Worm (Caenorhabditis elegans) whole organism, L4 larva: ENCODE measurements around the gene T12A2.3.

ENCODE experiments used
- F26F4.8 ChIP-seq: fragments of 200-800 bp; sonication (Bioruptor generic); conservative IDR thresholded peaks from 2 replicates; pipeline ENCODE4 v1.3.6; 2022; ENCODE audit warnings: missing genetic modification characterization, missing compliant biosample characterization
- F37D6.2 ChIP-seq: sonication (generic microtip); optimal IDR thresholded peaks from 2 replicates; lab custom pipeline; 2016; ENCODE audit warnings: mild to moderate bottlenecking, missing genetic modification characterization, missing compliant biosample characterization
- F49E8.2 ChIP-seq: sonication (generic microtip); optimal IDR thresholded peaks from 2 replicates; lab custom pipeline; 2016; ENCODE audit warnings: missing compliant biosample characterization, mild to moderate bottlenecking, missing genetic modification characterization, borderline replicate concordance
- R02D3.7 ChIP-seq: fragments of 150-350 bp; sonication (generic microtip); optimal IDR thresholded peaks from 3 replicates; lab custom pipeline; 2014; ENCODE audit warnings: missing biosample characterization, missing genetic modification characterization
- Y105C5A.15 ChIP-seq: fragments of 200-800 bp; sonication (Bioruptor generic); IDR thresholded peaks from 2 replicates; pipeline ENCODE4 v1.3.6; 2022; ENCODE audit warnings: missing genetic modification characterization, missing compliant biosample characterization
- Y48G9A.11 ChIP-seq: fragments of 200-800 bp; sonication (Bioruptor generic); IDR thresholded peaks from 2 replicates; pipeline ENCODE4 v1.3.6; 2022; ENCODE audit warnings: missing genetic modification reagents, missing genetic modification characterization, missing compliant biosample characterization
- Y5F2A.4 ChIP-seq: fragments of 200-800 bp; sonication (Bioruptor generic); optimal IDR thresholded peaks from 2 replicates; lab custom pipeline; 2018; ENCODE audit warnings: mild to moderate bottlenecking, missing genetic modification characterization, missing compliant biosample characterization
- aha-1 ChIP-seq: fragments of 150-350 bp; peaks from one replicate; lab custom pipeline; 2014; ENCODE audit warnings: missing biosample characterization, missing genetic modification characterization
- ceh-32 ChIP-seq: sonication (generic microtip); optimal IDR thresholded peaks from 2 replicates; lab custom pipeline; 2016; ENCODE audit warnings: mild to moderate bottlenecking, missing genetic modification characterization, missing compliant biosample characterization; ENCODE audit not compliant: poor library complexity
- ceh-44 ChIP-seq: fragments of 200-800 bp; sonication (Bioruptor generic); IDR thresholded peaks from 2 replicates; pipeline ENCODE4 v1.3.6; 2022; ENCODE audit warnings: missing genetic modification reagents, missing genetic modification characterization, missing compliant biosample characterization
- ceh-62 ChIP-seq: sonication (generic microtip); optimal IDR thresholded peaks from 2 replicates; lab custom pipeline; 2017; ENCODE audit warnings: missing biosample characterization, missing genetic modification characterization
- ceh-82 ChIP-seq: sonication (generic microtip); optimal IDR thresholded peaks from 2 replicates; lab custom pipeline; 2017; ENCODE audit warnings: missing biosample characterization, missing genetic modification characterization
- cey-2 ChIP-seq: sonication (generic microtip); optimal IDR thresholded peaks from 3 replicates; lab custom pipeline; 2017; ENCODE audit warnings: missing genetic modification characterization, mild to moderate bottlenecking, missing compliant biosample characterization, antibody characterized with exemption, borderline replicate concordance; ENCODE audit not compliant: insufficient read depth
- ctbp-1 ChIP-seq: fragments of 200-800 bp; sonication (Bioruptor generic); IDR thresholded peaks from 2 replicates; pipeline ENCODE4 v1.3.6; 2022; ENCODE audit warnings: missing genetic modification reagents, missing genetic modification characterization, missing compliant biosample characterization
- daf-16 ChIP-seq, 3 experiments: sonication (generic microtip); optimal IDR thresholded peaks; 2 replicates each; lab custom pipeline; 2016 to 2017; ENCODE audit warnings: missing genetic modification characterization in 3 of 3, missing genetic modification reagents in 3 of 3, mild to moderate bottlenecking in 2 of 3, missing compliant biosample characterization in 2 of 3, missing biosample characterization in 1 of 3, moderate library complexity in 1 of 3
- dpl-1 ChIP-seq: fragments of 150-350 bp; optimal IDR thresholded peaks from 2 replicates; lab custom pipeline; 2014; ENCODE audit warnings: missing biosample characterization, missing genetic modification reagents, missing genetic modification characterization
- dve-1 ChIP-seq: sonication (generic microtip); optimal IDR thresholded peaks from 2 replicates; lab custom pipeline; 2017; ENCODE audit warnings: antibody characterized with exemption, mild to moderate bottlenecking, missing genetic modification characterization, missing compliant biosample characterization; ENCODE audit not compliant: insufficient read depth
- gei-8 ChIP-seq: fragments of 200-800 bp; sonication (Bioruptor generic); optimal IDR thresholded peaks from 2 replicates; lab custom pipeline; 2018; ENCODE audit warnings: mild to moderate bottlenecking, missing genetic modification characterization, missing compliant biosample characterization
- hif-1 ChIP-seq, 2 experiments: sonication (generic microtip); optimal IDR thresholded peaks; 2 replicates each; lab custom pipeline; 2016 to 2017; ENCODE audit warnings: missing compliant biosample characterization in 2 of 2, missing genetic modification characterization in 2 of 2, missing genetic modification reagents in 2 of 2, missing genotype in 2 of 2, mild to moderate bottlenecking in 1 of 2
- hlh-11 ChIP-seq: fragments of 200-800 bp; sonication (Bioruptor generic); optimal IDR thresholded peaks from 2 replicates; lab custom pipeline; 2018; ENCODE audit warnings: mild to moderate bottlenecking, missing genetic modification characterization, missing compliant biosample characterization
- hmg-1.1 ChIP-seq: fragments of 200-800 bp; sonication (Bioruptor generic); IDR thresholded peaks from 2 replicates; pipeline ENCODE4 v1.3.6; 2022; ENCODE audit warnings: missing genetic modification reagents, missing genetic modification characterization, missing compliant biosample characterization
- jun-1 ChIP-seq: fragments of 150-350 bp; optimal IDR thresholded peaks from 2 replicates; lab custom pipeline; 2014; ENCODE audit warnings: missing biosample characterization, missing genetic modification reagents, missing genetic modification characterization
- lin-1 ChIP-seq: fragments of 200-800 bp; sonication (Bioruptor generic); IDR thresholded peaks from 2 replicates; pipeline ENCODE4 v1.3.6; 2022; ENCODE audit warnings: missing genetic modification reagents, missing genetic modification characterization, missing compliant biosample characterization
- lin-38 ChIP-seq: fragments of 200-800 bp; sonication (Bioruptor generic); IDR thresholded peaks from 2 replicates; pipeline ENCODE4 v1.3.6; 2022; ENCODE audit warnings: missing genetic modification reagents, missing genetic modification characterization, missing compliant biosample characterization
- lin-39 ChIP-seq: fragments of 150-350 bp; optimal IDR thresholded peaks from 2 replicates; lab custom pipeline; 2014; ENCODE audit warnings: missing biosample characterization, missing genetic modification reagents, missing genetic modification characterization
- madf-5 ChIP-seq, 2 experiments: fragments of 200-800 bp; sonication (Bioruptor generic); IDR thresholded peaks; 2 replicates each; pipeline ENCODE4 v1.3.6; 2022; ENCODE audit warnings: missing compliant biosample characterization in 2 of 2, missing genetic modification characterization in 2 of 2
- mdt-29 ChIP-seq: fragments of 200-800 bp; sonication (Bioruptor generic); IDR thresholded peaks from 2 replicates; pipeline ENCODE4 v1.3.6; 2022; ENCODE audit warnings: missing genetic modification reagents, missing genetic modification characterization, missing compliant biosample characterization
- mep-1 ChIP-seq: fragments of 150-350 bp; sonication (generic microtip); optimal IDR thresholded peaks from 3 replicates; lab custom pipeline; 2014; ENCODE audit warnings: missing biosample characterization, missing genetic modification characterization
- mes-2 ChIP-seq: sonication (generic microtip); optimal IDR thresholded peaks from 2 replicates; lab custom pipeline; 2016; ENCODE audit warnings: missing genotype, mild to moderate bottlenecking, missing genetic modification characterization, missing compliant biosample characterization; ENCODE audit not compliant: poor library complexity, severe bottlenecking
- mxl-2 ChIP-seq: fragments of 200-800 bp; sonication (Bioruptor generic); conservative IDR thresholded peaks from 2 replicates; pipeline ENCODE4 v1.3.6; 2022; ENCODE audit warnings: missing genetic modification reagents, missing genetic modification characterization, missing compliant biosample characterization
- nhr-10 ChIP-seq: fragments of 150-350 bp; optimal IDR thresholded peaks from 2 replicates; lab custom pipeline; 2014; ENCODE audit warnings: missing biosample characterization, missing genetic modification characterization
- nhr-102 ChIP-seq: sonication (generic microtip); optimal IDR thresholded peaks from 2 replicates; lab custom pipeline; 2016; ENCODE audit warnings: mild to moderate bottlenecking, missing genetic modification characterization, moderate library complexity, missing compliant biosample characterization
- nhr-11 ChIP-seq: fragments of 150-350 bp; optimal IDR thresholded peaks from 2 replicates; lab custom pipeline; 2014; ENCODE audit warnings: missing biosample characterization, missing genetic modification characterization
- nhr-28 ChIP-seq: fragments of 150-350 bp; optimal IDR thresholded peaks from 2 replicates; lab custom pipeline; 2014; ENCODE audit warnings: missing biosample characterization, missing genetic modification characterization
- nhr-41 ChIP-seq: fragments of 200-800 bp; sonication (Bioruptor generic); IDR thresholded peaks from 2 replicates; pipeline ENCODE4 v1.3.6; 2022; ENCODE audit warnings: missing genetic modification reagents, missing genetic modification characterization, missing compliant biosample characterization
- nhr-76 ChIP-seq: fragments of 150-350 bp; optimal IDR thresholded peaks from 2 replicates; lab custom pipeline; 2014; ENCODE audit warnings: missing biosample characterization, missing genetic modification characterization
- php-3 ChIP-seq: fragments of 200-800 bp; sonication (Bioruptor generic); IDR thresholded peaks from 2 replicates; pipeline ENCODE4 v1.3.6; 2022; ENCODE audit warnings: missing genetic modification reagents, missing genetic modification characterization, missing compliant biosample characterization
- rbr-2 ChIP-seq: sonication (generic microtip); optimal IDR thresholded peaks from 2 replicates; lab custom pipeline; 2016; ENCODE audit warnings: missing genotype, missing genetic modification characterization, missing compliant biosample characterization
- saeg-2 ChIP-seq: fragments of 200-800 bp; sonication (Bioruptor generic); IDR thresholded peaks from 2 replicates; pipeline ENCODE4 v1.3.6; 2022; ENCODE audit warnings: missing genetic modification reagents, missing genetic modification characterization, missing compliant biosample characterization
- sdz-12 ChIP-seq: fragments of 200-800 bp; sonication (Bioruptor generic); optimal IDR thresholded peaks from 2 replicates; lab custom pipeline; 2018; ENCODE audit warnings: mild to moderate bottlenecking, missing genetic modification characterization, missing compliant biosample characterization
- skn-1 ChIP-seq: fragments of 150-350 bp; optimal IDR thresholded peaks from 2 replicates; lab custom pipeline; 2014; ENCODE audit warnings: missing biosample characterization, missing genetic modification characterization
- snpc-1.2 ChIP-seq: fragments of 200-800 bp; sonication (Bioruptor generic); IDR thresholded peaks from 2 replicates; pipeline ENCODE4 v1.3.6; 2022; ENCODE audit warnings: missing genetic modification reagents, missing genetic modification characterization, missing compliant biosample characterization
- spr-3 ChIP-seq: fragments of 200-800 bp; sonication (Bioruptor generic); optimal IDR thresholded peaks from 2 replicates; lab custom pipeline; 2018; ENCODE audit warnings: mild to moderate bottlenecking, missing genetic modification characterization, missing compliant biosample characterization
- tag-97 ChIP-seq: fragments of 200-800 bp; sonication (Bioruptor generic); IDR thresholded peaks from 2 replicates; pipeline ENCODE4 v1.3.6; 2022; ENCODE audit warnings: missing genetic modification characterization, missing compliant biosample characterization
- unc-39 ChIP-seq: sonication (generic microtip); optimal IDR thresholded peaks from 2 replicates; lab custom pipeline; 2017; ENCODE audit warnings: missing biosample characterization, missing genetic modification characterization
- unc-62 ChIP-seq, 3 experiments: fragments of 150-350 bp in 1 of 3; sonication (generic microtip); optimal IDR thresholded peaks in 2 of 3; peaks in 1 of 3; 1 replicate in 1 of 3; 2 replicates in 2 of 3; lab custom pipeline; 2014 to 2017; ENCODE audit warnings: missing biosample characterization in 3 of 3, missing genetic modification characterization in 3 of 3, missing genetic modification reagents in 3 of 3, missing genotype in 1 of 3
- zag-1 ChIP-seq: fragments of 150-350 bp; optimal IDR thresholded peaks from 2 replicates; lab custom pipeline; 2014; ENCODE audit warnings: missing biosample characterization, missing genetic modification characterization
- zfp-2 ChIP-seq: sonication (generic microtip); optimal IDR thresholded peaks from 2 replicates; lab custom pipeline; 2016; ENCODE audit warnings: mild to moderate bottlenecking, missing genetic modification characterization, missing compliant biosample characterization
- zfp-3 ChIP-seq: fragments of 200-800 bp; sonication (Bioruptor generic); conservative IDR thresholded peaks from 2 replicates; pipeline ENCODE4 v1.3.6; 2022; ENCODE audit warnings: missing genetic modification reagents, missing genetic modification characterization, missing compliant biosample characterization

T12A2.3 gene

ce11 chrIII:6280070-6280596, 39.5 kb downstream of the T12A2.3 start, which contains the start of gene hmg-1.2 (continued):
- no peak for TF ChIP-seq ceh-62 (tag; lab: Kevin White, UChicago)
- TF ChIP-seq F37D6.2 (tag; lab: Kevin White, UChicago), result peak; percentile 61
- TF ChIP-seq hmg-1.1 (GFP tag; lab: Robert Waterston, UW), result peak; percentile 92
- no peak for TF ChIP-seq nhr-41 (GFP tag; lab: Robert Waterston, UW)
- TF ChIP-seq nhr-102, result peak; percentile 43
- TF ChIP-seq Y5F2A.4 (GFP tag; lab: Kevin White, UChicago), result no peak
- peak; percentile 84 for TF ChIP-seq dve-1
- TF ChIP-seq mep-1, result peak; percentile 84
- no peak for TF ChIP-seq F26F4.8 (GFP tag; lab: Robert Waterston, UW)
- TF ChIP-seq nhr-28 (tag; lab: Kevin White, UChicago), result peak; percentile 88
- TF ChIP-seq hif-1 (tag; optimal IDR thresholded peaks at IDR 0.05; lab: Kevin White, UChicago), result peak in 1 of 2 experiments; percentile 78
- TF ChIP-seq ctbp-1, result peak; percentile 63; the same call in 1 of the 2 replicates
- TF ChIP-seq Y105C5A.15, result no peak
- no peak for TF ChIP-seq ceh-32 (tag; lab: Kevin White, UChicago)
- peak; percentile 91 for TF ChIP-seq aha-1 (tag; lab: Kevin White, UChicago)
- no peak for TF ChIP-seq tag-97 (GFP tag; lab: Robert Waterston, UW)
- no peak for TF ChIP-seq F49E8.2 (tag; lab: Kevin White, UChicago)
- no peak for TF ChIP-seq unc-39 (tag; lab: Kevin White, UChicago)
- no peak for TF ChIP-seq lin-39 (tag; lab: Kevin White, UChicago)
- TF ChIP-seq R02D3.7 (tag; lab: Kevin White, UChicago), result no peak
- TF ChIP-seq hlh-11 (tag; lab: Kevin White, UChicago), result peak; percentile 97
- peak; percentile 92 for TF ChIP-seq rbr-2 (tag; lab: Kevin White, UChicago)
- peak; percentile 52 for TF ChIP-seq lin-38 (GFP tag; lab: Robert Waterston, UW)
- TF ChIP-seq nhr-11 (tag; lab: Kevin White, UChicago), result peak; percentile 77
- TF ChIP-seq sdz-12 (GFP tag; lab: Kevin White, UChicago), result no peak
- peak; percentile 75 for TF ChIP-seq nhr-10 (tag; lab: Kevin White, UChicago)
- 0 out of 2 replicates have a peak, but pooled peaks have one; percentile 11 for TF ChIP-seq php-3 (GFP tag; lab: Robert Waterston, UW)
- TF ChIP-seq snpc-1.2, result no peak
- TF ChIP-seq mxl-2 (GFP tag; lab: Robert Waterston, UW), result no peak
- TF ChIP-seq madf-5 (GFP tag; IDR thresholded peaks at IDR 0.05; lab: Robert Waterston, UW), result no peak
- peak; percentile 33; the same call in 1 of the 2 replicates for TF ChIP-seq lin-1
- peak; percentile 57 for TF ChIP-seq spr-3 (GFP tag; lab: Kevin White, UChicago)
- no peak for TF ChIP-seq Y48G9A.11 (GFP tag; lab: Robert Waterston, UW)
- TF ChIP-seq mdt-29 (GFP tag; lab: Robert Waterston, UW), result no peak
- no peak for TF ChIP-seq cey-2 (tag; lab: Kevin White, UChicago)
- TF ChIP-seq saeg-2 (GFP tag; lab: Robert Waterston, UW), result no peak
- peak; percentile 66 to 81 for TF ChIP-seq daf-16 (GFP tag; optimal IDR thresholded peaks at IDR 0.05; lab: Kevin White, UChicago)
- TF ChIP-seq daf-16 (tag; optimal IDR thresholded peaks at IDR 0.05; lab: Kevin White, UChicago), result peak; percentile 67
- TF ChIP-seq zfp-2 (tag; lab: Kevin White, UChicago), result no peak
- TF ChIP-seq ceh-44, result no peak
- peak; percentile 66 for TF ChIP-seq mes-2 (tag; lab: Kevin White, UChicago)
- TF ChIP-seq nhr-76 (tag; lab: Kevin White, UChicago), result no peak
- TF ChIP-seq skn-1 (tag; lab: Kevin White, UChicago), result no peak
- peak; percentile 62 for TF ChIP-seq dpl-1 (GFP tag; lab: Kevin White, UChicago)
- TF ChIP-seq jun-1 (tag; lab: Kevin White, UChicago), result peak; percentile 60
- TF ChIP-seq unc-62 (GFP tag; optimal IDR thresholded peaks at IDR 0.05 in 1 of 2; lab: Kevin White, UChicago), result peak in 1 of 2 experiments; percentile 99
- no peak for TF ChIP-seq unc-62 (tag; optimal IDR thresholded peaks at IDR 0.05; lab: Kevin White, UChicago)
- peak; percentile 70; the same call in 1 of the 2 replicates for TF ChIP-seq zfp-3 (GFP tag; lab: Robert Waterston, UW)
- no peak for TF ChIP-seq ceh-82 (tag; lab: Kevin White, UChicago)
- no peak for TF ChIP-seq zag-1 (tag; lab: Kevin White, UChicago)
- TF ChIP-seq gei-8, result peak; percentile 30
